Worm (Caenorhabditis elegans) whole organism, L4/young adult: Measurements from ENCODE around the gene cha-1.
"Not testable (repeated sequence)": the region's sequence is repeated elsewhere in the genome, so short reads cannot be mapped to it uniquely, and the experiment has no call there.

Experiments
- W03F9.2 ChIP-seq: fragments of 150-350 bp; optimal IDR thresholded peaks from 2 replicates; lab custom pipeline; 2014; ENCODE audit warnings: missing biosample characterization, missing genetic modification characterization
- dao-5 ChIP-seq: sonication (generic microtip); optimal IDR thresholded peaks from 2 replicates; lab custom pipeline; 2016; ENCODE audit warnings: missing genotype, missing genetic modification characterization, moderate library complexity, missing compliant biosample characterization
- him-1 ChIP-seq: sonication (generic microtip); optimal IDR thresholded peaks from 2 replicates; lab custom pipeline; 2016; ENCODE audit warnings: missing genotype, missing genetic modification reagents, missing genetic modification characterization, missing compliant biosample characterization

cha-1 gene

ce11 chrIV:3590821-3591220, 33.7 kb downstream of the cha-1 start:
- no peak for TF ChIP-seq him-1
- TF ChIP-seq dao-5 (tag; lab: Kevin White, UChicago): no peak
- TF ChIP-seq W03F9.2: no peak

DNA sequence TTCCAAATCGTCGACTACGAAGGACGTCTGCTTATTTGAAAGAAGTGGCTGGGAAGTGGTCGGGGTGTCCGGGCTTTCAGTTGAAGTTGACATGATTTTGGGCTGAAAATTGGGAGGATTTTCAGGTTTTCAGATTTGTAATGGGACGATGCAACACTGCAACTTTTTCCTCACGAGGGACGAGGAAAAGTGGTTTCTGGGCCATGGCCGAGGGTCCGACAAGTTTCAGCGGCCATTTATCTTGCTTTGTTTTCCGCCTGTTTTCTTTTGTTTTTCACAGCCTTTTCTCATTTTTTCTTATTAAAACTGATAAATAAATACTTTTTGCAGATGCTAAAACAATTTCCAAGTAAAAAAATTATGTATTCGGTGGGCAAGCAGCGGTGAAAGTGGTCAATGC, 41.7 kb downstream of the cha-1 start, which contains the start of gene blos-7:
Gene blos-7 (minus strand): TSS at position 101 of the 400 bp plus-strand sequence.
- not testable (repeated sequence) for TF ChIP-seq dao-5 (tag; lab: Kevin White, UChicago); him-1; W03F9.2

DNA sequence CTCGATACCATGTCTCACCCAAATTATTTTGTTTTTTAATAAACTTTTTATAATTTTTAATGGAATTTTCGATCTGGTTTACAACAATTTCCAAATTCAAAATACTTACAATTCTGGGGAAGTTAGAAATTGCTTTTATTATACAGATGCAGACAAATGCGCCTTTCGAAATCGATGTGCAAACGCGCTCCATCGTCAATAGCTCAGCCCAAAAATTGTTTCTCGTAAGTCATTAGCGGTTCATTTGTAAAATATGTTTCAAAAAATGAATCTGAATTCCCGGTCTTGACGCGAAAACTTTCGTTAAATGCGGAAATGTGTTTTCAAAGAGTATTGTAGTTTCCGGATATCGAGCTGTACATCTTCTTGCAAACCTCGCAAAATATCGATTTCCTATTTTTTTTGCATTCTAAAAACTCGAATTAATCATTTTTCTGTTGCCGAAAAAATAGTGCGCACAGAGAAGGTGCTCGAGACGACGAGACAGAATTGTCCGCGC, 45.0 kb downstream of the cha-1 start, which contains the start of gene Y37E11B.1:
Gene Y37E11B.1 (plus strand): TSS at position 145 of the 499 bp plus-strand sequence.
- TF ChIP-seq W03F9.2 (no peak), him-1 (no peak), dao-5 (tag; lab: Kevin White, UChicago) (no peak)

DNA sequence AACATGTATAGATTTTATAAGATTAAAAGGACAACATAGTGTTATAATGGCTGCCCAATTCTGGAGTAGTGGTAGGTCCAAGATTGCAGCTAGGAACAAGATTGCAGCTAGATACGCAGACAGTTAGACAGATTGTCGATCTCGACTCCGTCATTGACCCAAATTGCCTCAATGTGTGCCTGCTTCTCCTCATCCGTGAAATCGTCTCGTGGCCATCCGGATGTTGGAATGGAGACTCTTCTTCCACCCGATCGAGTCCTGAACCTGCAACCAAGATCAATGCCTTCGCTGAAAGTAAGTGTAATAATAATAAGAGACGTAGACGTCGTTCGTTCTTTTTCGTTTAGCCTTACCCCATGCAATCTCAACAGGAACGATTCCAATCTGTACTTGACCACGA, 45.8 kb downstream of the cha-1 start:
- TF ChIP-seq him-1 (no peak), dao-5 (tag; lab: Kevin White, UChicago) (no peak), W03F9.2 (no peak)

DNA sequence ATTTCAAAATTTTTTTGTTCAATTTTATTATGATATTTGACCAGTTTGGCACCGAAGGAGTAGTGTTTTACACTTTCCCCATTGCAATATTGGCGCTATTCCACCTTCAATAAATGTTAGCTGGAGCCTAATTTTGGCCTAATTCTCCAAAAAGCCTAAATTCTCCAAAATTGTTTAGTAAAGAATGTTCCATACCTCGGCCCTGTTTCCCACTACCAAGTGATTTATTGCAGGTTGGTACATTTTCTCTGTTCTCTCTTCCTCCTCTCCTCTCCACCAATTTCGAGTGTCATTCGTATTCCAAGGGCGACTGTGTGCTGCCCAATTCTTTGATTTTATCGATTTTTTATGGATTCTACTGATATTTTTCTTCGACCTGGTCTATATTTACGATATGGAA, 46.3 kb downstream of the cha-1 start, which contains the start of gene Y37E11B.2:
Gene Y37E11B.2 (plus strand): TSS at position 301 of the 400 bp plus-strand sequence.
- TF ChIP-seq him-1 (no peak), dao-5 (tag; lab: Kevin White, UChicago) (no peak), W03F9.2 (no peak)

- no peak for TF ChIP-seq W03F9.2
These were observed 53.9 kb downstream of the cha-1 start for ce11 chrIV:3570612-3571011.

- no peak for TF ChIP-seq him-1
- TF ChIP-seq dao-5 (tag; lab: Kevin White, UChicago): no peak
- no peak for TF ChIP-seq W03F9.2
These were observed 55.9 kb downstream of the cha-1 start, which contains the start of gene otpl-1 for ce11 chrIV:3568608-3569007. TSS of gene otpl-1 (plus strand) at chrIV:3568979.

DNA sequence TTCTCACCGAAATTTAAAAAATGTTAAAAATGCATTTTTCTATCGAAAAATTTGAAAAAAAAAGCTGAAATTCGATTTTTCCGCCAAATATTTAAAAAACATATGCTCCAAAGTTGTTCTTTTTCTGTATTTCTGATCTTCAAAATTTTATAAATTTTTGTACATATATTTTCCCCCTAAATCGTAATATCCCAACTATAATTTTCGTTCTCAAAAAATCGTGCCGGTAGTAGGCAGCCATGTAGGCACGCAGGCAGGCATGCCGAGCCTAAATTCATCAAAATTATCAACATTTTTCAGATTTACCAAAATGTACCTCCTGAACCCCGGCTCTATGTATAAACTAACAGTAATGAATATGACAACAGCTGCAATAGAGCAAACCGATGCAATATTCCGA, 59.6 kb downstream of the cha-1 start, which contains the start of gene sre-5:
Gene sre-5 (plus strand): TSS at position 301 of the 400 bp plus-strand sequence.
- TF ChIP-seq him-1: no peak
